Fruit fly (Drosophila melanogaster): Measurements from ENCODE around the gene CG44271.
A peak's percentile ranks its signal among the peaks of the same experiment; 100 is the strongest.

Gene CG44271

dm6 chr2L:6787973-6788368, 40.3 kb upstream of the CG44271 start:
- TF ChIP-seq CG1620 (GFP tag; optimal IDR thresholded peaks at IDR 0.05) (no peak), pad (GFP tag; optimal IDR thresholded peaks at IDR 0.05) (no peak), CG7101 (tag; optimal IDR thresholded peaks at IDR 0.05) (no peak), CG12768 (GFP tag; optimal IDR thresholded peaks at IDR 0.05) (no peak), CG5204 (GFP tag; optimal IDR thresholded peaks at IDR 0.05) (no peak)

DNA sequence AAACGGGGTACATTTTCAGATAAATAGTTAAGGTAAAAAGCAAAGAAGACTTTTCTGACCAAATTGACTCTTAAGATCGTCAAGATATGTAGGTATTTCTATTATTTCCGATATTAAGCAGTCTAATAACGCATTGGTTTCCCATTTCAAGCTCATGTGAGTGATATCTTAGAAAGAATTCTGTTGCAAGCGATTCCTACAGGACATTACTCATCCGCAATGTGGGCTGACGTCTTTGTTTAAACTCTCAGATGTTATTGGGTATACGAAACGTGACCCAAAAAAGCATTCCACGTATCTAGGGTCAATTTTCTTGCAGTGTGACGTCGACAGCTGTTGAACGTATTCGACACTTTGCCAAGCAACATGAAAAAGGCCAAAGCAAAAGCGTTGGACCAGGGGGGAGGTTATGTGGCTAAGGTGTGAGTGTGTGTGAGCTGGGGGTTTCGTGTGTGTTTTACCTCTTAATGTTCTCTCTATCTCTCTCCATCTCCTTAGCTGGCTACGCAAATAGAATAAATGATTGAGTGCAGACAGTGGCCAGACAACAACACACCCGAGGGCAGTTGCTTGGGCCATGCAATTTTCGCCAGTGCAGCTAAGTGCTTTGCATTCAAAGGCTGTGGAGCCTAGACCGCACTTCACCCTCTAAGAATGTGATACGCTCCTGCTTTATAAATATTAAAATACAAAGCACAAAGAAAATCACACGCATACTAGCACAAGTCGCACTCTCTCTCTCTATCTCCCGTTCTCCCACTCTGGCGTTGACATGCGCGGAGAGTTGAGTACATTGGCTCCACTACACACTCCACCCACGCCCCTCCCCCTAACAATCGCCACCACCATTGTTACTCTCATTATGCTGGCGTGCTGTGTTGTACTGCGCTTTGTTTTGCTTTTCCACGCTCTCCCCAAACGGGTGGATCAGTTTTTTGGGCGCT, 39.6 kb upstream of the CG44271 start:
- TF ChIP-seq cnc (optimal IDR thresholded peaks at IDR 0.05), result no peak
- TF ChIP-seq CG14711 (tag; optimal IDR thresholded peaks at IDR 0.05), result peak; percentile 76
- TF ChIP-seq Clk (GFP tag; optimal IDR thresholded peaks at IDR 0.05), result peak; percentile 82
- TF ChIP-seq CG1620 (GFP tag; optimal IDR thresholded peaks at IDR 0.05), result peak; percentile 80
- TF ChIP-seq CG11617 (GFP tag; optimal IDR thresholded peaks at IDR 0.05), result peak; percentile 96
- peak; percentile 78 for TF ChIP-seq Mnt (GFP tag; optimal IDR thresholded peaks at IDR 0.05)
- TF ChIP-seq Crg-1 (GFP tag; optimal IDR thresholded peaks at IDR 0.05), result peak; percentile 85
- peak; percentile 97 for TF ChIP-seq CG12768 (GFP tag; optimal IDR thresholded peaks at IDR 0.05)
- peak; percentile 91 for TF ChIP-seq Hr96 (GFP tag; optimal IDR thresholded peaks at IDR 0.05)
- TF ChIP-seq CG5204 (GFP tag; optimal IDR thresholded peaks at IDR 0.05), result peak; percentile 95
- TF ChIP-seq ovo (GFP tag; optimal IDR thresholded peaks at IDR 0.05), result peak; percentile 86
- TF ChIP-seq CG7045 (GFP tag; optimal IDR thresholded peaks at IDR 0.05), result peak; percentile 83
- TF ChIP-seq toe (GFP tag; optimal IDR thresholded peaks at IDR 0.05), result peak; percentile 94
- peak; percentile 90 for TF ChIP-seq bab1 (GFP tag; optimal IDR thresholded peaks at IDR 0.05)
- peak; percentile 88 for TF ChIP-seq CG33017 (tag; optimal IDR thresholded peaks at IDR 0.05)
- peak; percentile 57 for TF ChIP-seq tj (GFP tag; optimal IDR thresholded peaks at IDR 0.05)
- peak; percentile 94 for TF ChIP-seq kay (GFP tag; ENCODE audit: borderline replicate concordance)
- TF ChIP-seq cic (GFP tag; optimal IDR thresholded peaks at IDR 0.05), result peak; percentile 94
- peak; percentile 85 for TF ChIP-seq pad (GFP tag; optimal IDR thresholded peaks at IDR 0.05)
- peak; percentile 93 for TF ChIP-seq CG7101 (tag; optimal IDR thresholded peaks at IDR 0.05)

DNA sequence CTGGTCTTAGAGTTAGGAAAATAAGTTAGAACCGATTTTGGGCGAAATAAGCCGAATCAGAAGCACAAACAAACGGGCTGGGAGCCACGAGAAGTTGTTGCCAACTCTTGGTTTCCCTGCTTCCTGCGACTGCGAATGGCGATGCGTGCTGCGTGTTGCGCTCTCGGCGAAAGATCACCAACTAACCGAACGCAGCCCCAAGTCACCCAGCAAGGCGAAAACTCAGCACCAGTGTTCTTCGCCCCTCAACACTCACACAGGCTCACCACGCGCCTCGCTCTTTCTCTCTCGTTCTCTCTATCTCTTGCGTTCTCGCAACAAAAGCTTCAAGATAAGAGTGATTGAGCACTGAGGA, 38.9 kb upstream of the CG44271 start, which contains the start of gene nrv1:
nrv1 (minus strand) TSS at position 188 of the 355 bp plus-strand sequence.
- TF ChIP-seq CG7101 (tag; optimal IDR thresholded peaks at IDR 0.05) (no peak), CG5204 (GFP tag; optimal IDR thresholded peaks at IDR 0.05) (no peak), pad (GFP tag; optimal IDR thresholded peaks at IDR 0.05) (no peak), Mnt (GFP tag; optimal IDR thresholded peaks at IDR 0.05) (no peak), CG14711 (tag; optimal IDR thresholded peaks at IDR 0.05) (no peak), Hr96 (GFP tag; optimal IDR thresholded peaks at IDR 0.05) (no peak), bab1 (GFP tag; optimal IDR thresholded peaks at IDR 0.05) (no peak), CG12768 (GFP tag; optimal IDR thresholded peaks at IDR 0.05) (no peak), cnc (optimal IDR thresholded peaks at IDR 0.05) (no peak)

dm6 chr2L:6785583-6785982, 37.9 kb upstream of the CG44271 start:
- TF ChIP-seq Crg-1 (GFP tag; optimal IDR thresholded peaks at IDR 0.05) (no peak), pad (GFP tag; optimal IDR thresholded peaks at IDR 0.05) (no peak), CG7045 (GFP tag; optimal IDR thresholded peaks at IDR 0.05) (no peak), CG14711 (tag; optimal IDR thresholded peaks at IDR 0.05) (no peak), kay (GFP tag; ENCODE audit: borderline replicate concordance) (peak; percentile 97), Clk (GFP tag; optimal IDR thresholded peaks at IDR 0.05) (no peak), cic (GFP tag; optimal IDR thresholded peaks at IDR 0.05) (peak; percentile 53), CG12768 (GFP tag; optimal IDR thresholded peaks at IDR 0.05) (peak; percentile 0), cnc (optimal IDR thresholded peaks at IDR 0.05) (peak in 1 of 2 experiments; percentile 23), Hr96 (GFP tag; optimal IDR thresholded peaks at IDR 0.05) (no peak), CG5204 (GFP tag; optimal IDR thresholded peaks at IDR 0.05) (no peak), tj (GFP tag; optimal IDR thresholded peaks at IDR 0.05) (no peak), ovo (GFP tag; optimal IDR thresholded peaks at IDR 0.05) (no peak), CG7101 (tag; optimal IDR thresholded peaks at IDR 0.05) (peak; percentile 20)

dm6 chr2L:6784235-6784634, 36.5 kb upstream of the CG44271 start:
- peak; percentile 33 for TF ChIP-seq tj (GFP tag; optimal IDR thresholded peaks at IDR 0.05)
- peak; percentile 91 for TF ChIP-seq kay (GFP tag; ENCODE audit: borderline replicate concordance)
- TF ChIP-seq Mnt (GFP tag; optimal IDR thresholded peaks at IDR 0.05), result no peak

DNA sequence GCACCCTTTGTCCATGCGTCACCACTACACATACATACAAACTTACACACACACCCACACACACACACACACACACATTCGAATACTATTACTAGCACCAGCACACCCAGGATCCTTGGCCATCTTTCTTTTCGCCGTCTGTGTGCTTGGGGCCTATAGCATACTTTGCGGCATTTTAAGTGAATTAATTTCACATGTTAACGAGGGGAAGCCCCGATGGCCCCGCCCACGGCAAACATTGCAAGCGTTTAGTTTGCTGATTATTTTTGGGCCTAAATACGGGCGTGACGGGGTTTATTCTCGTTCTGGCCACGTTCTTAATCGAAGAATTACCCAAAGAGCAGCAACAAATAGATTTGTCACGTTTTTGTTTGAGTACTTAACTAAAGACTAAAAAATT, 35.7 kb upstream of the CG44271 start:
- TF ChIP-seq kay (GFP tag; ENCODE audit: borderline replicate concordance) (no peak), pad (GFP tag; optimal IDR thresholded peaks at IDR 0.05) (peak; percentile 26), bab1 (GFP tag; optimal IDR thresholded peaks at IDR 0.05) (no peak)

dm6 chr2L:6774853-6775252, 27.1 kb upstream of the CG44271 start:
- TF ChIP-seq bab1 (GFP tag; optimal IDR thresholded peaks at IDR 0.05), result no peak
- peak; percentile 13 for TF ChIP-seq CG33017 (tag; optimal IDR thresholded peaks at IDR 0.05)
- peak; percentile 16 for TF ChIP-seq CG7045 (GFP tag; optimal IDR thresholded peaks at IDR 0.05)
- TF ChIP-seq Hr96 (GFP tag; optimal IDR thresholded peaks at IDR 0.05), result peak; percentile 4
- TF ChIP-seq tj (GFP tag; optimal IDR thresholded peaks at IDR 0.05), result peak; percentile 12
- peak; percentile 22 for TF ChIP-seq CG5204 (GFP tag; optimal IDR thresholded peaks at IDR 0.05)

Measured in whole organism, adult.